Worm (Caenorhabditis elegans): ENCODE measurements around the gene Y77E11A.12.

DNA sequence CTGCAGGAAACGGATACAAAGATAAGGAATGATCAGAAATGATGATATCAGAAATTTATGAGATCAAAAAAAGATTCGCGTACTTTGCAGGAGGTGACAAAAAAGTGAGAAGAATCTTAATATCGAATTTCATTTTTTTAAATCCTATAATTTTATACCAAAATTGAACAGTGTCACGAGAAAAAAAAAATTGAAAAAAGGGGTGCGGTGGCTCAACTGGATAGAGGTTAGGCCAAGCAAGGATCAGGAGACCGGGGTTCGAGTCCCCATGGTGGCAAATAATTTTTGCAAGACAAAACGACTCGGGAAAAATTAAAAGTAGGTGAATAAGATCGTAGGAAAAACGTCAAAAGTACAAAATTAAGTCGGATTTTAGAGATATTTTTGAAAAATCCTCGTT is 4.5 kb downstream of the Y77E11A.12 start:
- TF ChIP-seq mls-2 (tag; optimal IDR thresholded peaks at IDR 0.05) (no peak), elt-3 (tag; optimal IDR thresholded peaks at IDR 0.05) (no peak)
